Worm (Caenorhabditis elegans): ENCODE data around the gene icl-1.
A peak's percentile ranks its signal among the peaks of the same experiment; 100 is the strongest.

Gene icl-1

ce11 chrV:727484-728351 lies at the start of gene icl-1, which contains the start of gene srh-2:
Gene icl-1 (minus strand): TSS chrV:728004.
Gene srh-2 (plus strand): TSS chrV:728301.
- TF ChIP-seq dsc-1 (tag; optimal IDR thresholded peaks at IDR 0.05): no peak
- TF ChIP-seq elt-2 (tag; optimal IDR thresholded peaks at IDR 0.05): peak; percentile 67
- peak; percentile 59 for TF ChIP-seq mep-1 (tag; optimal IDR thresholded peaks at IDR 0.05)
- no peak for TF ChIP-seq tlp-1 (tag; optimal IDR thresholded peaks at IDR 0.05)
- TF ChIP-seq nhr-237 (tag; optimal IDR thresholded peaks at IDR 0.05): no peak
- peak; percentile 74 for TF ChIP-seq C16A3.4 (tag; optimal IDR thresholded peaks at IDR 0.05)
- peak; percentile 32 for TF ChIP-seq sox-4 (tag; optimal IDR thresholded peaks at IDR 0.05)
- peak; percentile 46 for TF ChIP-seq lin-39 (tag; optimal IDR thresholded peaks at IDR 0.05)
- TF ChIP-seq C04F5.9 (tag; optimal IDR thresholded peaks at IDR 0.05): peak; percentile 49
- peak; percentile 31 to 55 for TF ChIP-seq lsy-2 (tag; optimal IDR thresholded peaks at IDR 0.05)
- TF ChIP-seq ceh-8 (GFP tag; optimal IDR thresholded peaks at IDR 0.05): no peak
- peak in 1 of 2 experiments; percentile 75 for TF ChIP-seq lin-35 (GFP tag; optimal IDR thresholded peaks at IDR 0.05)
- TF ChIP-seq jun-1 (tag; optimal IDR thresholded peaks at IDR 0.05): peak; percentile 15
- TF ChIP-seq nhr-20 (tag; optimal IDR thresholded peaks at IDR 0.05): peak; percentile 85
- no peak for TF ChIP-seq mef-2 (tag; optimal IDR thresholded peaks at IDR 0.05)
- TF ChIP-seq swsn-7 (tag; optimal IDR thresholded peaks at IDR 0.05): peak; percentile 68
- TF ChIP-seq irx-1 (tag; optimal IDR thresholded peaks at IDR 0.05): peak; percentile 14
- TF ChIP-seq rnt-1 (tag; optimal IDR thresholded peaks at IDR 0.05): peak; percentile 88
- peak; percentile 17 for TF ChIP-seq blmp-1 (tag; optimal IDR thresholded peaks at IDR 0.05)
- peak; percentile 67 for TF ChIP-seq ceh-88 (GFP tag; IDR thresholded peaks at IDR 0.05)
- no peak for TF ChIP-seq snpc-4 (tag; optimal IDR thresholded peaks at IDR 0.05)
- no peak for TF ChIP-seq C34B4.2 (tag; optimal IDR thresholded peaks at IDR 0.05)
- TF ChIP-seq efl-1 (optimal IDR thresholded peaks at IDR 0.05): peak; percentile 40 to 49
- peak in 1 of 2 experiments; percentile 91 for TF ChIP-seq efl-1 (GFP tag; optimal IDR thresholded peaks at IDR 0.05 in 1 of 2)
- no peak for TF ChIP-seq F16B12.6 (tag; optimal IDR thresholded peaks at IDR 0.05)
- TF ChIP-seq xbp-1 (tag; optimal IDR thresholded peaks at IDR 0.05): peak; percentile 45
- peak; percentile 59 for TF ChIP-seq nhr-47 (tag; optimal IDR thresholded peaks at IDR 0.05)
- TF ChIP-seq nhr-90 (tag; optimal IDR thresholded peaks at IDR 0.05; ENCODE audit: poor library complexity): peak; percentile 76
- TF ChIP-seq nhr-19 (GFP tag; conservative IDR thresholded peaks at IDR 0.05): peak; percentile 93
- TF ChIP-seq nhr-28 (tag; optimal IDR thresholded peaks at IDR 0.05): no peak
- peak; percentile 29 for TF ChIP-seq nhr-77 (tag; optimal IDR thresholded peaks at IDR 0.05)
- TF ChIP-seq fkh-4 (tag; optimal IDR thresholded peaks at IDR 0.05; ENCODE audit: borderline replicate concordance): no peak
- TF ChIP-seq nhr-76 (tag; optimal IDR thresholded peaks at IDR 0.05): no peak
- TF ChIP-seq Y116A8C.19 (tag; optimal IDR thresholded peaks at IDR 0.05; ENCODE audit: borderline replicate concordance): no peak
- no peak for TF ChIP-seq unc-62 (GFP tag; optimal IDR thresholded peaks at IDR 0.05)
- peak in 2 of 3 experiments; percentile 19 to 26 for TF ChIP-seq dpl-1 (GFP tag; optimal IDR thresholded peaks at IDR 0.05)
- TF ChIP-seq aly-2 (tag; optimal IDR thresholded peaks at IDR 0.05): no peak
- TF ChIP-seq unc-86 (tag; optimal IDR thresholded peaks at IDR 0.05): no peak
- no peak for TF ChIP-seq nhr-84 (tag; optimal IDR thresholded peaks at IDR 0.05)
- no peak for TF ChIP-seq ceh-82 (tag; optimal IDR thresholded peaks at IDR 0.05)
- TF ChIP-seq ztf-4 (tag; optimal IDR thresholded peaks at IDR 0.05): peak; percentile 14
- no peak for TF ChIP-seq lin-15B (tag; optimal IDR thresholded peaks at IDR 0.05)
- no peak for TF ChIP-seq unc-30 (tag; optimal IDR thresholded peaks at IDR 0.05)
- TF ChIP-seq zip-4 (GFP tag; optimal IDR thresholded peaks at IDR 0.05): peak; percentile 51
- TF ChIP-seq nhr-85 (tag): peak; percentile 92
- TF ChIP-seq ces-1 (GFP tag; optimal IDR thresholded peaks at IDR 0.05): no peak
- TF ChIP-seq pqm-1 (tag; optimal IDR thresholded peaks at IDR 0.05): no peak
- peak; percentile 38 for TF ChIP-seq lin-13 (GFP tag; optimal IDR thresholded peaks at IDR 0.05)
- peak in 1 of 2 experiments; percentile 27 for TF ChIP-seq ztf-11 (tag; optimal IDR thresholded peaks at IDR 0.05)
- peak; percentile 73 for TF ChIP-seq tbx-2 (tag; optimal IDR thresholded peaks at IDR 0.05)
- TF ChIP-seq vab-15 (tag; optimal IDR thresholded peaks at IDR 0.05): peak; percentile 52
- TF ChIP-seq mab-9 (GFP tag; IDR thresholded peaks at IDR 0.05): 0 out of 2 replicates have a peak, but pooled peaks have one; percentile 13

Data from whole organism, L1 larva.